Worm (Caenorhabditis elegans) whole organism, L2 larva: ENCODE results near the gene tre-3.

Source experiments
- C34F6.9 ChIP-seq: fragments of 150-350 bp; optimal IDR thresholded peaks from 2 replicates; lab custom pipeline; 2014; ENCODE audit warnings: missing biosample characterization, missing genetic modification characterization
- F13H6.1 ChIP-seq: sonication (generic microtip); optimal IDR thresholded peaks from 2 replicates; lab custom pipeline; 2016; ENCODE audit warnings: missing genetic modification characterization, missing compliant biosample characterization
- ZK546.5 ChIP-seq: sonication (generic microtip); optimal IDR thresholded peaks from 2 replicates; lab custom pipeline; 2017; ENCODE audit warnings: missing biosample characterization, missing genetic modification characterization
- alr-1 ChIP-seq: fragments of 150-350 bp; optimal IDR thresholded peaks from 2 replicates; lab custom pipeline; 2014; ENCODE audit warnings: missing biosample characterization, missing genetic modification characterization
- aly-2 ChIP-seq: fragments of 150-350 bp; optimal IDR thresholded peaks from 2 replicates; lab custom pipeline; 2014; ENCODE audit warnings: missing biosample characterization, missing genetic modification characterization
- ceh-82 ChIP-seq: fragments of 150-350 bp; optimal IDR thresholded peaks from 2 replicates; lab custom pipeline; 2014; ENCODE audit warnings: missing biosample characterization, missing genetic modification characterization
- crh-2 ChIP-seq: sonication (generic microtip); optimal IDR thresholded peaks from 2 replicates; lab custom pipeline; 2017; ENCODE audit warnings: missing biosample characterization, missing genetic modification characterization
- dmd-4 ChIP-seq: sonication (generic microtip); optimal IDR thresholded peaks from 2 replicates; lab custom pipeline; 2017; ENCODE audit warnings: missing biosample characterization, missing genetic modification characterization
- egl-27 ChIP-seq: sonication (generic microtip); optimal IDR thresholded peaks from 3 replicates; lab custom pipeline; 2017; ENCODE audit warnings: missing biosample characterization, missing genetic modification reagents, missing genetic modification characterization
- elt-1 ChIP-seq: fragments of 150-350 bp; optimal IDR thresholded peaks from 2 replicates; lab custom pipeline; 2014; ENCODE audit warnings: missing biosample characterization, missing genetic modification characterization
- elt-3 ChIP-seq: sonication (generic microtip); optimal IDR thresholded peaks from 2 replicates; lab custom pipeline; 2017; ENCODE audit warnings: missing biosample characterization, missing genetic modification characterization
- fos-1 ChIP-seq: fragments of 150-350 bp; optimal IDR thresholded peaks from 2 replicates; lab custom pipeline; 2014; ENCODE audit warnings: missing biosample characterization, missing genetic modification characterization
- lin-11 ChIP-seq: fragments of 150-350 bp; sonication (generic microtip); optimal IDR thresholded peaks from 2 replicates; lab custom pipeline; 2014; ENCODE audit warnings: missing biosample characterization, missing genetic modification characterization, inconsistent platforms, mixed read lengths
- lin-13 ChIP-seq: fragments of 150-350 bp; optimal IDR thresholded peaks from 2 replicates; lab custom pipeline; 2014; ENCODE audit warnings: missing biosample characterization, missing genetic modification reagents, missing genetic modification characterization
- lin-39 ChIP-seq: fragments of 150-350 bp; optimal IDR thresholded peaks from 2 replicates; lab custom pipeline; 2014; ENCODE audit warnings: missing biosample characterization, missing genetic modification reagents, missing genetic modification characterization
- lsy-2 ChIP-seq, 2 experiments: fragments of 150-350 bp in 1 of 2; sonication (generic microtip) in 1 of 2; optimal IDR thresholded peaks; 2 replicates each; lab custom pipeline; 2014 to 2017; ENCODE audit warnings: missing biosample characterization in 2 of 2, missing genetic modification characterization in 2 of 2
- mab-5 ChIP-seq: fragments of 150-350 bp; optimal IDR thresholded peaks from 2 replicates; lab custom pipeline; 2014; ENCODE audit warnings: missing biosample characterization, missing genetic modification characterization
- mbf-1 ChIP-seq: sonication (generic microtip); optimal IDR thresholded peaks from 2 replicates; lab custom pipeline; 2017; ENCODE audit warnings: missing biosample characterization, missing genetic modification characterization
- mdl-1 ChIP-seq, 2 experiments: fragments of 150-350 bp in 1 of 2; sonication (generic microtip) in 1 of 2; optimal IDR thresholded peaks; 2 replicates each; lab custom pipeline; 2017; ENCODE audit warnings: missing biosample characterization in 2 of 2, missing genetic modification characterization in 2 of 2
- nhr-10 ChIP-seq: sonication (generic microtip); optimal IDR thresholded peaks from 2 replicates; lab custom pipeline; 2017; ENCODE audit warnings: missing biosample characterization, missing genetic modification characterization
- nhr-12 ChIP-seq: fragments of 150-350 bp; optimal IDR thresholded peaks from 2 replicates; lab custom pipeline; 2014; ENCODE audit warnings: missing biosample characterization, missing genetic modification characterization
- nhr-129 ChIP-seq: fragments of 150-350 bp; optimal IDR thresholded peaks from 2 replicates; lab custom pipeline; 2014; ENCODE audit warnings: missing biosample characterization, missing genetic modification characterization
- nhr-21 ChIP-seq: fragments of 150-350 bp; optimal IDR thresholded peaks from 2 replicates; lab custom pipeline; 2014; ENCODE audit warnings: missing biosample characterization, missing genetic modification characterization
- nhr-23 ChIP-seq: fragments of 150-350 bp; optimal IDR thresholded peaks from 2 replicates; lab custom pipeline; 2014; ENCODE audit warnings: missing biosample characterization, missing genetic modification reagents, missing genetic modification characterization
- nhr-237 ChIP-seq: fragments of 150-350 bp; optimal IDR thresholded peaks from 2 replicates; lab custom pipeline; 2014; ENCODE audit warnings: missing biosample characterization, missing genetic modification characterization
- nhr-25 ChIP-seq: fragments of 150-350 bp; sonication (generic microtip); optimal IDR thresholded peaks from 3 replicates; lab custom pipeline; 2014; ENCODE audit warnings: missing biosample characterization, missing genetic modification characterization
- nhr-6 ChIP-seq: fragments of 150-350 bp; optimal IDR thresholded peaks from 2 replicates; lab custom pipeline; 2014; ENCODE audit warnings: missing biosample characterization, missing genetic modification characterization
- nhr-77 ChIP-seq: fragments of 150-350 bp; optimal IDR thresholded peaks from 2 replicates; lab custom pipeline; 2014; ENCODE audit warnings: missing biosample characterization, missing genetic modification characterization
- sem-4 ChIP-seq: fragments of 150-350 bp; optimal IDR thresholded peaks from 2 replicates; lab custom pipeline; 2014; ENCODE audit warnings: missing biosample characterization, missing genetic modification reagents, missing genetic modification characterization
- sma-3 ChIP-seq: sonication (generic microtip); optimal IDR thresholded peaks from 2 replicates; lab custom pipeline; 2016; ENCODE audit warnings: missing genetic modification reagents, missing genetic modification characterization, missing compliant biosample characterization
- sma-9 ChIP-seq, 2 experiments: fragments of 150-350 bp in 1 of 2; sonication (generic microtip) in 1 of 2; optimal IDR thresholded peaks; 2 replicates each; lab custom pipeline; 2014 to 2016; ENCODE audit warnings: missing genetic modification characterization in 2 of 2, mild to moderate bottlenecking in 1 of 2, missing biosample characterization in 1 of 2, missing compliant biosample characterization in 1 of 2, missing genetic modification reagents in 1 of 2, moderate library complexity in 1 of 2
- unc-39 ChIP-seq: fragments of 150-350 bp; optimal IDR thresholded peaks from 2 replicates; lab custom pipeline; 2014; ENCODE audit warnings: missing biosample characterization, missing genetic modification characterization
- unc-62 ChIP-seq: fragments of 150-350 bp; optimal IDR thresholded peaks from 2 replicates; lab custom pipeline; 2014; ENCODE audit warnings: missing biosample characterization, missing genetic modification reagents, missing genetic modification characterization
- zag-1 ChIP-seq: fragments of 150-350 bp; optimal IDR thresholded peaks from 2 replicates; lab custom pipeline; 2014; ENCODE audit warnings: missing biosample characterization, missing genetic modification characterization
- ztf-11 ChIP-seq: sonication (generic microtip); optimal IDR thresholded peaks from 2 replicates; lab custom pipeline; 2017; ENCODE audit warnings: missing biosample characterization, missing genetic modification characterization
- ztf-4 ChIP-seq: fragments of 150-350 bp; optimal IDR thresholded peaks from 2 replicates; lab custom pipeline; 2014; ENCODE audit warnings: missing biosample characterization, missing genetic modification characterization

tre-3 gene

ce11 chrV:11762863-11763262 lies 47.2 kb upstream of the tre-3 start, which contains the start of gene T04F3.4:
Gene T04F3.4 (minus strand): TSS chrV:11763049.
- TF ChIP-seq zag-1 (tag; lab: Kevin White, UChicago) (no peak), lsy-2 (tag; optimal IDR thresholded peaks at IDR 0.05; lab: Kevin White, UChicago) (peak in 1 of 2 experiments; percentile 22)

ce11 chrV:11760371-11760770 lies 44.7 kb upstream of the tre-3 start, which contains the start of gene T04F3.5:
Gene T04F3.5 (plus strand): TSS chrV:11760671.
- TF ChIP-seq nhr-10: no peak
- no peak for TF ChIP-seq nhr-77 (tag; lab: Kevin White, UChicago)
- TF ChIP-seq ceh-82 (tag; lab: Kevin White, UChicago): no peak
- no peak for TF ChIP-seq lin-13 (GFP tag; lab: Kevin White, UChicago)
- no peak for TF ChIP-seq crh-2
- TF ChIP-seq ZK546.5 (tag; lab: Kevin White, UChicago): no peak
- no peak for TF ChIP-seq lin-39 (tag; lab: Kevin White, UChicago)
- no peak for TF ChIP-seq mdl-1 (tag; optimal IDR thresholded peaks at IDR 0.05; lab: Kevin White, UChicago)
- no peak for TF ChIP-seq alr-1 (tag; lab: Kevin White, UChicago)

- no peak for TF ChIP-seq nhr-77 (tag; lab: Kevin White, UChicago)
- TF ChIP-seq F13H6.1 (tag; lab: Kevin White, UChicago): no peak
- TF ChIP-seq nhr-129 (tag; lab: Kevin White, UChicago): no peak
- TF ChIP-seq mab-5 (tag; lab: Kevin White, UChicago): no peak
- no peak for TF ChIP-seq aly-2
- TF ChIP-seq sma-9 (GFP tag; optimal IDR thresholded peaks at IDR 0.05; lab: Kevin White, UChicago): no peak
- TF ChIP-seq sma-9 (tag; optimal IDR thresholded peaks at IDR 0.05; lab: Kevin White, UChicago): no peak
- TF ChIP-seq nhr-21: no peak
- no peak for TF ChIP-seq sma-3 (GFP tag; lab: Kevin White, UChicago)
- TF ChIP-seq fos-1: no peak
- no peak for TF ChIP-seq ztf-11
- no peak for TF ChIP-seq egl-27 (tag; lab: Kevin White, UChicago)
- no peak for TF ChIP-seq nhr-6 (tag; lab: Kevin White, UChicago)
- no peak for TF ChIP-seq sem-4 (tag; lab: Kevin White, UChicago)
- no peak for TF ChIP-seq alr-1 (tag; lab: Kevin White, UChicago)
- TF ChIP-seq lin-13 (GFP tag; lab: Kevin White, UChicago): no peak
- no peak for TF ChIP-seq ceh-82 (tag; lab: Kevin White, UChicago)
- TF ChIP-seq lin-11 (tag; lab: Kevin White, UChicago): no peak
Observed at ce11 chrV:11758635-11759034, 42.9 kb upstream of the tre-3 start, which contains the start of gene T04F3.3. Gene T04F3.3 (plus strand): TSS chrV:11758935.

ce11 chrV:11757358-11757757 lies 41.7 kb upstream of the tre-3 start, which contains the start of gene smoc-1:
Gene smoc-1 (plus strand): TSS chrV:11757658.
- no peak for TF ChIP-seq zag-1 (tag; lab: Kevin White, UChicago)
- TF ChIP-seq unc-62 (GFP tag; lab: Kevin White, UChicago): no peak
- no peak for TF ChIP-seq dmd-4
- TF ChIP-seq mab-5 (tag; lab: Kevin White, UChicago): no peak
- no peak for TF ChIP-seq nhr-21
- no peak for TF ChIP-seq nhr-25 (tag; lab: Kevin White, UChicago)
- TF ChIP-seq ceh-82 (tag; lab: Kevin White, UChicago): no peak
- no peak for TF ChIP-seq elt-3 (tag; lab: Kevin White, UChicago)
- TF ChIP-seq ZK546.5 (tag; lab: Kevin White, UChicago): no peak
- TF ChIP-seq ztf-4 (tag; lab: Kevin White, UChicago): no peak
- TF ChIP-seq lin-11 (tag; lab: Kevin White, UChicago): no peak
- TF ChIP-seq C34F6.9 (tag; lab: Kevin White, UChicago): no peak
- TF ChIP-seq unc-39 (tag; lab: Kevin White, UChicago): no peak
- TF ChIP-seq nhr-10: no peak
- TF ChIP-seq egl-27 (tag; lab: Kevin White, UChicago): no peak
- no peak for TF ChIP-seq lin-39 (tag; lab: Kevin White, UChicago)

- TF ChIP-seq fos-1 (peak; percentile 57), sma-9 (GFP tag; optimal IDR thresholded peaks at IDR 0.05; lab: Kevin White, UChicago) (peak; percentile 2), sma-9 (tag; optimal IDR thresholded peaks at IDR 0.05; lab: Kevin White, UChicago) (no peak), dmd-4 (no peak)
Observed at ce11 chrV:11755848-11756247, 40.1 kb upstream of the tre-3 start.

ce11 chrV:11751480-11751879 lies 35.8 kb upstream of the tre-3 start:
- no peak for TF ChIP-seq ztf-4 (tag; lab: Kevin White, UChicago)
- TF ChIP-seq nhr-12 (tag; lab: Kevin White, UChicago): no peak
- TF ChIP-seq nhr-237 (tag; lab: Kevin White, UChicago): no peak
- no peak for TF ChIP-seq mbf-1 (tag; lab: Kevin White, UChicago)
- no peak for TF ChIP-seq egl-27 (tag; lab: Kevin White, UChicago)
- no peak for TF ChIP-seq lin-11 (tag; lab: Kevin White, UChicago)
- no peak for TF ChIP-seq fos-1
- TF ChIP-seq ZK546.5 (tag; lab: Kevin White, UChicago): no peak
- no peak for TF ChIP-seq mab-5 (tag; lab: Kevin White, UChicago)
- TF ChIP-seq nhr-77 (tag; lab: Kevin White, UChicago): no peak
- no peak for TF ChIP-seq alr-1 (tag; lab: Kevin White, UChicago)
- TF ChIP-seq elt-1 (tag; lab: Kevin White, UChicago): no peak
- no peak for TF ChIP-seq nhr-23 (tag; lab: Kevin White, UChicago)
- TF ChIP-seq lin-13 (GFP tag; lab: Kevin White, UChicago): no peak
- TF ChIP-seq, all 48 proteins: peak for 0
